Worm (Caenorhabditis elegans) whole organism, L1 larva: ENCODE measurements around the gene nrde-4.
"Not testable (repeated sequence)": the region's sequence is repeated elsewhere in the genome, so short reads cannot be mapped to it uniquely, and the experiment has no call there.

Experiments used
- aha-1 ChIP-seq: fragments of 150-350 bp; optimal IDR thresholded peaks from 2 replicates; lab custom pipeline; 2014; ENCODE audit warnings: missing biosample characterization, missing genetic modification characterization
- alr-1 ChIP-seq: fragments of 200-800 bp; sonication (Bioruptor generic); optimal IDR thresholded peaks from 2 replicates; lab custom pipeline; 2018; ENCODE audit warnings: borderline replicate concordance, mild to moderate bottlenecking, missing genetic modification characterization, missing compliant biosample characterization
- aly-2 ChIP-seq: fragments of 150-350 bp; optimal IDR thresholded peaks from 2 replicates; lab custom pipeline; 2014; ENCODE audit warnings: missing biosample characterization, missing genetic modification characterization
- ama-1 ChIP-seq: fragments of 150-350 bp; optimal IDR thresholded peaks from 2 replicates; lab custom pipeline; 2014
- blmp-1 ChIP-seq: fragments of 150-350 bp; optimal IDR thresholded peaks from 2 replicates; lab custom pipeline; 2014; ENCODE audit warnings: missing biosample characterization, missing genetic modification characterization
- dsc-1 ChIP-seq: sonication (generic microtip); optimal IDR thresholded peaks from 2 replicates; lab custom pipeline; 2016; ENCODE audit warnings: mild to moderate bottlenecking, missing genetic modification characterization, missing compliant biosample characterization
- efl-1 ChIP-seq, 4 experiments: fragments of 150-350 bp; optimal IDR thresholded peaks in 3 of 4; peaks in 1 of 4; 1 replicate in 1 of 4; 2 replicates in 3 of 4; lab custom pipeline; 2014; ENCODE audit warnings: missing biosample characterization in 2 of 4, missing genetic modification characterization in 2 of 4, missing genetic modification reagents in 2 of 4
- egl-27 ChIP-seq, 2 experiments: fragments of 150-350 bp in 1 of 2; sonication (generic microtip); optimal IDR thresholded peaks; 3 replicates each; lab custom pipeline; 2017 to 2018; ENCODE audit warnings: missing biosample characterization in 2 of 2, missing genetic modification characterization in 2 of 2, missing genetic modification reagents in 2 of 2
- elt-2 ChIP-seq: sonication (generic microtip); optimal IDR thresholded peaks from 2 replicates; lab custom pipeline; 2016; ENCODE audit warnings: missing genetic modification characterization, mild to moderate bottlenecking, inconsistent platforms, missing compliant biosample characterization, missing genetic modification reagents
- fkh-10 ChIP-seq: sonication (generic microtip); optimal IDR thresholded peaks from 2 replicates; lab custom pipeline; 2017; ENCODE audit warnings: missing biosample characterization, missing genetic modification reagents, missing genetic modification characterization
- fkh-4 ChIP-seq: sonication (generic microtip); optimal IDR thresholded peaks from 2 replicates; lab custom pipeline; 2016; ENCODE audit warnings: missing compliant biosample characterization, missing genetic modification characterization, borderline replicate concordance
- hlh-17 ChIP-seq: fragments of 200-800 bp; sonication (Bioruptor generic); optimal IDR thresholded peaks from 2 replicates; lab custom pipeline; 2018; ENCODE audit warnings: missing genetic modification characterization, mild to moderate bottlenecking, missing compliant biosample characterization, moderate library complexity, borderline replicate concordance
- lin-14 ChIP-seq: fragments of 200-800 bp; sonication (Bioruptor generic); optimal IDR thresholded peaks from 2 replicates; lab custom pipeline; 2018; ENCODE audit warnings: mild to moderate bottlenecking, missing genetic modification characterization, moderate library complexity, missing compliant biosample characterization
- lin-15B ChIP-seq: fragments of 150-350 bp; sonication (generic microtip); optimal IDR thresholded peaks from 3 replicates; lab custom pipeline; 2014; ENCODE audit warnings: missing biosample characterization, missing genetic modification characterization
- lin-35 ChIP-seq, 2 experiments: fragments of 150-350 bp; optimal IDR thresholded peaks; 2 replicates each; lab custom pipeline; 2014; ENCODE audit warnings: missing biosample characterization in 2 of 2, missing genetic modification characterization in 2 of 2, missing genetic modification reagents in 2 of 2
- mab-9 ChIP-seq: fragments of 200-800 bp; sonication (Bioruptor generic); IDR thresholded peaks from 2 replicates; pipeline ENCODE4 v1.3.6; 2022; ENCODE audit warnings: missing genetic modification reagents, missing genetic modification characterization, missing compliant biosample characterization
- mef-2 ChIP-seq: fragments of 150-350 bp; optimal IDR thresholded peaks from 2 replicates; lab custom pipeline; 2014; ENCODE audit warnings: missing biosample characterization, missing genetic modification characterization
- mep-1 ChIP-seq: fragments of 150-350 bp; optimal IDR thresholded peaks from 2 replicates; lab custom pipeline; 2014; ENCODE audit warnings: missing biosample characterization, missing genetic modification characterization
- nhr-12 ChIP-seq: sonication (generic microtip); optimal IDR thresholded peaks from 2 replicates; lab custom pipeline; 2017; ENCODE audit warnings: missing biosample characterization, missing genetic modification characterization
- nhr-47 ChIP-seq: sonication (generic microtip); optimal IDR thresholded peaks from 2 replicates; lab custom pipeline; 2016; ENCODE audit warnings: mild to moderate bottlenecking, missing genetic modification characterization, moderate library complexity, missing compliant biosample characterization
- nhr-76 ChIP-seq: sonication (generic microtip); optimal IDR thresholded peaks from 2 replicates; lab custom pipeline; 2017; ENCODE audit warnings: missing biosample characterization, missing genetic modification characterization
- nhr-77 ChIP-seq: fragments of 150-350 bp; optimal IDR thresholded peaks from 2 replicates; lab custom pipeline; 2014; ENCODE audit warnings: missing biosample characterization, missing genetic modification characterization
- skn-1 ChIP-seq: fragments of 150-350 bp; optimal IDR thresholded peaks from 2 replicates; lab custom pipeline; 2014; ENCODE audit warnings: missing biosample characterization, missing genetic modification characterization
- snpc-4 ChIP-seq: fragments of 150-350 bp; optimal IDR thresholded peaks from 2 replicates; lab custom pipeline; 2014; ENCODE audit warnings: missing biosample characterization, missing genetic modification characterization
- sup-37 ChIP-seq: fragments of 200-800 bp; sonication (Bioruptor generic); optimal IDR thresholded peaks from 2 replicates; lab custom pipeline; 2018; ENCODE audit warnings: mild to moderate bottlenecking, missing genetic modification characterization, missing compliant biosample characterization
- swsn-7 ChIP-seq: sonication (generic microtip); optimal IDR thresholded peaks from 2 replicates; lab custom pipeline; 2016; ENCODE audit warnings: missing genetic modification characterization, missing compliant biosample characterization
- tbx-2 ChIP-seq: sonication (generic microtip); optimal IDR thresholded peaks from 2 replicates; lab custom pipeline; 2016; ENCODE audit warnings: missing genetic modification characterization, missing compliant biosample characterization
- unc-130 ChIP-seq: fragments of 150-350 bp; optimal IDR thresholded peaks from 2 replicates; lab custom pipeline; 2017; ENCODE audit warnings: missing biosample characterization, missing genetic modification characterization, inconsistent platforms
- unc-98 ChIP-seq: fragments of 200-800 bp; sonication (Bioruptor generic); IDR thresholded peaks from 2 replicates; pipeline ENCODE4 v1.3.6; 2022; ENCODE audit warnings: missing genetic modification characterization, missing compliant biosample characterization
- vab-15 ChIP-seq: sonication (generic microtip); optimal IDR thresholded peaks from 2 replicates; lab custom pipeline; 2017; ENCODE audit warnings: missing genotype, mild to moderate bottlenecking, missing genetic modification characterization, missing compliant biosample characterization
- ztf-4 ChIP-seq: fragments of 150-350 bp; optimal IDR thresholded peaks from 2 replicates; lab custom pipeline; 2014; ENCODE audit warnings: missing biosample characterization, missing genetic modification characterization

Gene nrde-4

ce11 chrIV:7650433-7650832, 3.6 kb downstream of the nrde-4 start:
- no peak for TF ChIP-seq vab-15
- TF ChIP-seq efl-1 (optimal IDR thresholded peaks at IDR 0.05; lab: Kevin White, UChicago), result no peak
- TF ChIP-seq efl-1 (GFP tag; optimal IDR thresholded peaks at IDR 0.05 in 1 of 2; lab: Kevin White, UChicago), result peak in 1 of 2 experiments; percentile 75
- no peak for TF ChIP-seq dsc-1 (tag; lab: Kevin White, UChicago)

DNA sequence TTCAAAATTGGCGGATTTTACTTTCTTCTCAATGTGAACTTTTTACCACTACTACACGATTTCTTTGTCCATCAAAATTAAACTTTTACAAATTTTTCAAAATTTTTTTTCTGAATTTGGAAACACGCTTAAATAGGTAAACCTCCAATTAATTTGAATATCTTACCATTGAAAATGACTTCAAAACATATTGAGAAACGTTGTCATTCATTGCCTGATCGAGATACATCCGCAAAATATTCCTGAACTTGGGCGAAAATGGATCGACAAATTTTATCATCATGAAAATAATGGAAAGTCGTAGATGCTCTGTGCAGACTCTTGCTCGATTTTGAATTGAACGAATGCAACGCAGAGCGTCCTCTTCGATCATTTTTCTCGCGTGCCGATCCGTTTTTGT, 7.2 kb downstream of the nrde-4 start:
- TF ChIP-seq mep-1, result no peak
- TF ChIP-seq nhr-12 (tag; lab: Kevin White, UChicago), result no peak
- no peak for TF ChIP-seq fkh-10 (GFP tag; lab: Kevin White, UChicago)
- TF ChIP-seq snpc-4 (tag; lab: Kevin White, UChicago), result no peak
- no peak for TF ChIP-seq unc-130 (tag; lab: Kevin White, UChicago)
- no peak for TF ChIP-seq fkh-4 (tag; lab: Kevin White, UChicago)

- TF ChIP-seq dsc-1 (tag; lab: Kevin White, UChicago), result no peak
- TF ChIP-seq egl-27 (tag; optimal IDR thresholded peaks at IDR 0.05; lab: Kevin White, UChicago), result no peak
- no peak for TF ChIP-seq mef-2 (tag; lab: Kevin White, UChicago)
- TF ChIP-seq mab-9 (GFP tag; lab: Robert Waterston, UW), result no peak
- TF ChIP-seq hlh-17 (GFP tag; lab: Kevin White, UChicago), result no peak
- TF ChIP-seq, all 84 proteins: peak for 0
These were observed 7.9 kb downstream of the nrde-4 start, which contains the start of gene hmg-5 for ce11 chrIV:7646119-7646518. TSS of gene hmg-5 (minus strand) at chrIV:7646219.

- TF ChIP-seq aly-2 (tag; lab: Kevin White, UChicago) (no peak), nhr-77 (tag; lab: Kevin White, UChicago) (no peak), tbx-2 (no peak)
These were observed 11.1 kb downstream of the nrde-4 start, which contains the start of gene nlp-20 for ce11 chrIV:7642971-7643370. TSS of gene nlp-20 (minus strand) at chrIV:7643071.

DNA sequence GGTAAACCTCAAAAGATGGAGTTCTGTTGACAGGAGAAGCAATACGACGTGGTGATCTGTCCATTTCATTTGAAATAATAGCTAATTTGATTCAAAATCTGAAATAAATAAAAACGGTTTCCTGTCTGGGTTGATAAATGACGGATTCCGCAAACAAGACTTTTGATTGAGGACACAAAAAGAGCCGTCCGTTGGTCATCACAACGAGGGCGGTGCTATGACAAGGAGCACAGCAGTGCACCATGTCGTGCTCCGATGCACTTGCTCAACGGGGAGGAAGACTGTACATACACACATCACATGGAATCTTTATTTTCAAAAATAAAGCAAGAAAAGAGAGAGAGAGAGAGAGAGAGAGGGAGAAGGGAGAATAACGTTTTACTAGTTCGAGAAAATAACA, 12.3 kb downstream of the nrde-4 start, which contains the start of gene nep-16:
TSS of gene nep-16 (minus strand) at position 101 of the 400 bp plus-strand sequence.
- TF ChIP-seq lin-14 (GFP tag; lab: Kevin White, UChicago), result no peak
- TF ChIP-seq mep-1, result no peak
- no peak for TF ChIP-seq tbx-2
- no peak for TF ChIP-seq lin-15B (tag; lab: Kevin White, UChicago)
- TF ChIP-seq unc-98 (GFP tag; lab: Robert Waterston, UW), result no peak
- no peak for TF ChIP-seq skn-1 (tag; lab: Kevin White, UChicago)
- TF ChIP-seq snpc-4 (tag; lab: Kevin White, UChicago), result no peak
- TF ChIP-seq mab-9 (GFP tag; lab: Robert Waterston, UW), result no peak
- TF ChIP-seq mef-2 (tag; lab: Kevin White, UChicago), result no peak
- TF ChIP-seq aha-1 (tag; lab: Kevin White, UChicago), result no peak
- no peak for TF ChIP-seq nhr-47 (tag; lab: Kevin White, UChicago)

- not testable (repeated sequence) for TF ChIP-seq alr-1; snpc-4 (tag; lab: Kevin White, UChicago); lin-35 (GFP tag; optimal IDR thresholded peaks at IDR 0.05; lab: Kevin White, UChicago)
These were observed 19.5 kb downstream of the nrde-4 start, which contains the start of gene warf-1 for ce11 chrIV:7634578-7634977. TSS of gene warf-1 (plus strand) at chrIV:7634786.

- TF ChIP-seq sup-37 (GFP tag; lab: Kevin White, UChicago) (no peak), mep-1 (peak; percentile 19), swsn-7 (tag; lab: Kevin White, UChicago) (no peak), ama-1 (lab: Kevin White, UChicago) (no peak), nhr-76 (tag; lab: Kevin White, UChicago) (no peak), elt-2 (tag; lab: Kevin White, UChicago) (no peak), blmp-1 (tag; lab: Kevin White, UChicago) (peak; percentile 17), ztf-4 (tag; lab: Kevin White, UChicago) (no peak)
These were observed 21.0 kb downstream of the nrde-4 start, which contains the start of gene plp-1 for ce11 chrIV:7633020-7633419. TSS of gene plp-1 (plus strand) at chrIV:7633360.
